Worm (Caenorhabditis elegans) whole organism, L1 larva: ENCODE data around the gene K07H8.11.

Source experiments
- fkh-10 ChIP-seq: sonication (generic microtip); optimal IDR thresholded peaks from 2 replicates; lab custom pipeline; 2017; ENCODE audit warnings: missing biosample characterization, missing genetic modification reagents, missing genetic modification characterization
- mdl-1 ChIP-seq, 2 experiments: fragments of 150-350 bp; optimal IDR thresholded peaks; 2 replicates each; lab custom pipeline; 2014 to 2017; ENCODE audit warnings: missing biosample characterization in 2 of 2, missing genetic modification characterization in 2 of 2, inconsistent platforms in 1 of 2
- mep-1 ChIP-seq: fragments of 150-350 bp; optimal IDR thresholded peaks from 2 replicates; lab custom pipeline; 2014; ENCODE audit warnings: missing biosample characterization, missing genetic modification characterization
- tbx-2 ChIP-seq: sonication (generic microtip); optimal IDR thresholded peaks from 2 replicates; lab custom pipeline; 2016; ENCODE audit warnings: missing genetic modification characterization, missing compliant biosample characterization
- unc-30 ChIP-seq: sonication (generic microtip); optimal IDR thresholded peaks from 2 replicates; lab custom pipeline; 2017; ENCODE audit warnings: missing biosample characterization, missing genetic modification characterization
- zag-1 ChIP-seq: fragments of 150-350 bp; optimal IDR thresholded peaks from 2 replicates; lab custom pipeline; 2014; ENCODE audit warnings: missing biosample characterization, missing genetic modification characterization

DNA sequence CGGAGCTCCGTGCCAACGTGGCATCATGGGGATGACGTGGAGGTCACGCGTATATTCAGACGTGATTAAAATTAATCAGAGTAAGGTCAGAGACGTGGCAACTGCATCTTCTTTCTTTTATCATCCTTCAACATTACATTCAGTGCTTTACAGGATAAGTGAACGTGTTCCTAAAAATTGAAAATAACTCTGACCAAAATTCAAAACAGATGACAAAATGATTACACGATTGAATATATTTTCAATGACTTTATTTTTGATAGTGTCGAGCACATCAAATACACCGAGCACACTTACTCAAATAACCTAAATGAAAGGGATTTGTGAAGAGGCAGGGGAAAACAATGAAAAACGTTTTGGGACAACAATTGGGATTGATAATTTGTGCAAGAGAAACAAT, 11.2 kb upstream of the K07H8.11 start, which contains the start of gene K07H8.9:
- TF ChIP-seq tbx-2 (tag; lab: Kevin White, UChicago): no peak
- no peak for TF ChIP-seq fkh-10
- TF ChIP-seq mdl-1 (tag; optimal IDR thresholded peaks at IDR 0.05; lab: Kevin White, UChicago): no peak
- no peak for TF ChIP-seq mep-1 (tag; lab: Kevin White, UChicago)
- no peak for TF ChIP-seq zag-1
- no peak for TF ChIP-seq unc-30
